Worm (Caenorhabditis elegans) whole organism, young adult: Measurements from ENCODE around the gene nhr-84.

Experiments
- B0019.2 ChIP-seq: fragments of 200-800 bp; sonication (Bioruptor generic); conservative IDR thresholded peaks from 2 replicates; pipeline ENCODE4 v1.3.6; 2022; ENCODE audit warnings: missing genetic modification reagents, missing genetic modification characterization, missing compliant biosample characterization
- B0261.1 ChIP-seq: sonication (generic microtip); optimal IDR thresholded peaks from 2 replicates; lab custom pipeline; 2016; ENCODE audit warnings: mild to moderate bottlenecking, missing genetic modification characterization, moderate library complexity, missing compliant biosample characterization
- D2030.7 ChIP-seq: fragments of 200-800 bp; sonication (Bioruptor generic); IDR thresholded peaks from 2 replicates; pipeline ENCODE4 v1.3.6; 2022; ENCODE audit warnings: missing genetic modification reagents, missing genetic modification characterization, missing compliant biosample characterization
- F39B2.1 ChIP-seq: fragments of 200-800 bp; sonication (Bioruptor generic); IDR thresholded peaks from 2 replicates; pipeline ENCODE4 v1.3.6; 2022; ENCODE audit warnings: missing genetic modification reagents, missing genetic modification characterization, missing compliant biosample characterization
- F52B5.7 ChIP-seq: sonication (generic microtip); optimal IDR thresholded peaks from 2 replicates; lab custom pipeline; 2016; ENCODE audit warnings: mild to moderate bottlenecking, missing genetic modification characterization, missing compliant biosample characterization
- F57C9.4 ChIP-seq: sonication (generic microtip); optimal IDR thresholded peaks from 2 replicates; lab custom pipeline; 2017; ENCODE audit warnings: mild to moderate bottlenecking, missing genetic modification characterization, missing compliant biosample characterization
- K11D2.4 ChIP-seq: fragments of 200-800 bp; sonication (Bioruptor generic); IDR thresholded peaks from 2 replicates; pipeline ENCODE4 v1.3.6; 2022; ENCODE audit warnings: missing genetic modification reagents, missing genetic modification characterization, missing compliant biosample characterization
- Y53G8AR.9 ChIP-seq: fragments of 200-800 bp; sonication (Bioruptor generic); conservative IDR thresholded peaks from 2 replicates; pipeline ENCODE4 v1.3.6; 2022; ENCODE audit warnings: missing genetic modification reagents, missing genetic modification characterization, missing compliant biosample characterization
- ZK185.1 ChIP-seq: sonication (generic microtip); optimal IDR thresholded peaks from 2 replicates; lab custom pipeline; 2016; ENCODE audit warnings: mild to moderate bottlenecking, missing genetic modification characterization, missing compliant biosample characterization; ENCODE audit not compliant: poor library complexity, severe bottlenecking
- ama-1 ChIP-seq, 3 experiments: fragments of 150-350 bp in 1 of 3; sonication (generic microtip) in 2 of 3; optimal IDR thresholded peaks; 2 replicates each; lab custom pipeline; 2014 to 2018; ENCODE audit warnings: missing biosample characterization in 2 of 3, missing genetic modification characterization in 2 of 3, missing genetic modification reagents in 2 of 3
- athp-1 ChIP-seq: sonication (generic microtip); optimal IDR thresholded peaks from 2 replicates; lab custom pipeline; 2017; ENCODE audit warnings: mild to moderate bottlenecking, missing genetic modification characterization, missing compliant biosample characterization
- attf-6 ChIP-seq: fragments of 200-800 bp; sonication (Bioruptor generic); IDR thresholded peaks from 2 replicates; pipeline ENCODE4 v1.3.6; 2022; ENCODE audit warnings: missing genetic modification reagents, missing genetic modification characterization, missing compliant biosample characterization
- ceh-79 ChIP-seq: sonication (generic microtip); optimal IDR thresholded peaks from 2 replicates; lab custom pipeline; 2017; ENCODE audit warnings: mild to moderate bottlenecking, missing genetic modification characterization, missing compliant biosample characterization
- chd-7 ChIP-seq: sonication (generic microtip); optimal IDR thresholded peaks from 2 replicates; lab custom pipeline; 2016; ENCODE audit warnings: mild to moderate bottlenecking, missing genetic modification characterization, moderate library complexity, missing compliant biosample characterization
- dpff-1 ChIP-seq: sonication (generic microtip); optimal IDR thresholded peaks from 2 replicates; lab custom pipeline; 2017; ENCODE audit warnings: mild to moderate bottlenecking, missing genetic modification characterization, missing compliant biosample characterization
- egrh-3 ChIP-seq: fragments of 200-800 bp; sonication (Bioruptor generic); IDR thresholded peaks from 2 replicates; pipeline ENCODE4 v1.3.6; 2022; ENCODE audit warnings: missing genetic modification reagents, missing genetic modification characterization, missing compliant biosample characterization
- fkh-3 ChIP-seq: sonication (generic microtip); optimal IDR thresholded peaks from 2 replicates; lab custom pipeline; 2016; ENCODE audit warnings: mild to moderate bottlenecking, missing genetic modification characterization, missing compliant biosample characterization
- gei-17 ChIP-seq: fragments of 200-800 bp; sonication (Bioruptor generic); optimal IDR thresholded peaks from 2 replicates; lab custom pipeline; 2018; ENCODE audit warnings: mild to moderate bottlenecking, missing genetic modification characterization, missing compliant biosample characterization
- hlh-12 ChIP-seq: sonication (generic microtip); optimal IDR thresholded peaks from 2 replicates; lab custom pipeline; 2016; ENCODE audit warnings: missing genetic modification characterization, missing compliant biosample characterization
- hlh-26 ChIP-seq: fragments of 200-800 bp; sonication (Bioruptor generic); conservative IDR thresholded peaks from 2 replicates; pipeline ENCODE4 v1.3.6; 2022; ENCODE audit warnings: missing genetic modification reagents, missing genetic modification characterization, missing compliant biosample characterization
- hmg-1.2 ChIP-seq: fragments of 200-800 bp; sonication (Bioruptor generic); IDR thresholded peaks from 2 replicates; pipeline ENCODE4 v1.3.6; 2022; ENCODE audit warnings: missing genetic modification reagents, missing genetic modification characterization, missing compliant biosample characterization
- hrde-1 ChIP-seq: sonication (generic microtip); optimal IDR thresholded peaks from 2 replicates; lab custom pipeline; 2016; ENCODE audit warnings: missing genetic modification characterization, mild to moderate bottlenecking, missing compliant biosample characterization, moderate library complexity, missing genotype, missing genetic modification reagents, borderline replicate concordance
- let-607 ChIP-seq, 2 experiments: fragments of 200-800 bp in 1 of 2; sonication (Bioruptor generic) in 1 of 2; sonication (generic microtip) in 1 of 2; optimal IDR thresholded peaks; 2 replicates each; lab custom pipeline; 2016 to 2018; ENCODE audit warnings: mild to moderate bottlenecking in 2 of 2, missing compliant biosample characterization in 2 of 2, missing genetic modification characterization in 2 of 2, moderate library complexity in 2 of 2, missing genotype in 1 of 2
- lin-40 ChIP-seq: sonication (generic microtip); optimal IDR thresholded peaks from 2 replicates; lab custom pipeline; 2016; ENCODE audit warnings: missing genetic modification characterization, mild to moderate bottlenecking, missing compliant biosample characterization, missing genotype, missing genetic modification reagents
- lin-54 ChIP-seq: fragments of 200-800 bp; sonication (Bioruptor generic); optimal IDR thresholded peaks from 2 replicates; lab custom pipeline; 2018; ENCODE audit warnings: mild to moderate bottlenecking, missing genetic modification characterization, missing compliant biosample characterization
- lsl-1 ChIP-seq: fragments of 200-800 bp; sonication (Bioruptor generic); optimal IDR thresholded peaks from 2 replicates; lab custom pipeline; 2018; ENCODE audit warnings: mild to moderate bottlenecking, missing genetic modification characterization, moderate library complexity, missing compliant biosample characterization
- lsy-27 ChIP-seq: sonication (generic microtip); optimal IDR thresholded peaks from 2 replicates; lab custom pipeline; 2017; ENCODE audit warnings: missing genetic modification characterization, mild to moderate bottlenecking, missing compliant biosample characterization, antibody characterized with exemption, missing genotype, borderline replicate concordance; ENCODE audit not compliant: insufficient read depth
- madf-10 ChIP-seq: sonication (generic microtip); optimal IDR thresholded peaks from 2 replicates; lab custom pipeline; 2016; ENCODE audit warnings: mild to moderate bottlenecking, missing genetic modification characterization, missing compliant biosample characterization
- madf-6 ChIP-seq: fragments of 200-800 bp; sonication (Bioruptor generic); IDR thresholded peaks from 2 replicates; pipeline ENCODE4 v1.3.6; 2022; ENCODE audit warnings: missing genetic modification reagents, missing genetic modification characterization, missing compliant biosample characterization
- mel-28 ChIP-seq: sonication (generic microtip); optimal IDR thresholded peaks from 2 replicates; lab custom pipeline; 2016; ENCODE audit warnings: borderline replicate concordance, mild to moderate bottlenecking, missing genetic modification characterization, missing compliant biosample characterization
- mes-4 ChIP-seq: sonication (generic microtip); optimal IDR thresholded peaks from 2 replicates; lab custom pipeline; 2016; ENCODE audit warnings: missing genotype, missing genetic modification characterization, missing compliant biosample characterization
- mxl-1 ChIP-seq: sonication (generic microtip); optimal IDR thresholded peaks from 2 replicates; lab custom pipeline; 2016; ENCODE audit warnings: missing genetic modification characterization, missing compliant biosample characterization
- nfyb-1 ChIP-seq: fragments of 200-800 bp; sonication (Bioruptor generic); IDR thresholded peaks from 2 replicates; pipeline ENCODE4 v1.3.6; 2022; ENCODE audit warnings: missing genetic modification reagents, missing genetic modification characterization, missing compliant biosample characterization
- rec-8 ChIP-seq, 2 experiments: sonication (generic microtip); optimal IDR thresholded peaks; 2 replicates each; lab custom pipeline; 2016; ENCODE audit warnings: mild to moderate bottlenecking in 2 of 2, missing genetic modification characterization in 2 of 2, missing genetic modification reagents in 2 of 2, missing genotype in 2 of 2, missing biosample characterization in 1 of 2, missing compliant biosample characterization in 1 of 2, moderate library complexity in 1 of 2
- repo-1 ChIP-seq: sonication (generic microtip); optimal IDR thresholded peaks from 2 replicates; lab custom pipeline; 2017; ENCODE audit warnings: mild to moderate bottlenecking, missing genetic modification characterization, missing compliant biosample characterization
- sdz-38 ChIP-seq: sonication (generic microtip); optimal IDR thresholded peaks from 2 replicates; lab custom pipeline; 2016; ENCODE audit warnings: missing genotype, missing genetic modification characterization, missing compliant biosample characterization
- sea-2 ChIP-seq: fragments of 200-800 bp; sonication (Bioruptor generic); IDR thresholded peaks from 2 replicates; pipeline ENCODE4 v1.3.6; 2022; ENCODE audit warnings: missing genetic modification characterization, missing compliant biosample characterization
- snpc-1.1 ChIP-seq: sonication (generic microtip); optimal IDR thresholded peaks from 2 replicates; lab custom pipeline; 2017; ENCODE audit warnings: missing genetic modification characterization, mild to moderate bottlenecking, missing compliant biosample characterization, antibody characterized with exemption, moderate library complexity, missing genotype, missing genetic modification reagents; ENCODE audit not compliant: insufficient read depth
- sptf-2 ChIP-seq: fragments of 200-800 bp; sonication (Bioruptor generic); optimal IDR thresholded peaks from 2 replicates; lab custom pipeline; 2018; ENCODE audit warnings: mild to moderate bottlenecking, missing genetic modification characterization, missing compliant biosample characterization
- xnd-1 ChIP-seq: sonication (generic microtip); optimal IDR thresholded peaks from 2 replicates; lab custom pipeline; 2016; ENCODE audit warnings: missing genotype, missing genetic modification reagents, missing genetic modification characterization, missing compliant biosample characterization
- ztf-18 ChIP-seq: sonication (generic microtip); optimal IDR thresholded peaks from 2 replicates; lab custom pipeline; 2016; ENCODE audit warnings: missing genotype, mild to moderate bottlenecking, missing genetic modification characterization, missing compliant biosample characterization
- ztf-26 ChIP-seq: sonication (generic microtip); optimal IDR thresholded peaks from 2 replicates; lab custom pipeline; 2017; ENCODE audit warnings: missing genetic modification characterization, missing compliant biosample characterization
- ztf-3 ChIP-seq: fragments of 200-800 bp; sonication (Bioruptor generic); optimal IDR thresholded peaks from 2 replicates; lab custom pipeline; 2018; ENCODE audit warnings: mild to moderate bottlenecking, missing genetic modification characterization, missing compliant biosample characterization

The nhr-84 gene

ce11 chrV:15880033-15880432 lies 625 bp upstream of the nhr-84 start:
- TF ChIP-seq attf-6 (no peak), mes-4 (no peak), lin-54 (GFP tag; lab: Kevin White, UChicago) (no peak), Y53G8AR.9 (no peak), hlh-12 (tag; lab: Kevin White, UChicago) (no peak), hlh-26 (GFP tag; lab: Robert Waterston, UW) (no peak), dpff-1 (tag; lab: Kevin White, UChicago) (no peak), let-607 (tag; optimal IDR thresholded peaks at IDR 0.05; lab: Kevin White, UChicago) (no peak), repo-1 (tag; lab: Kevin White, UChicago) (no peak), madf-6 (GFP tag; lab: Robert Waterston, UW) (no peak), mel-28 (tag; lab: Kevin White, UChicago) (no peak), K11D2.4 (GFP tag; lab: Robert Waterston, UW) (no peak), lin-40 (no peak), sptf-2 (no peak), gei-17 (GFP tag; lab: Kevin White, UChicago) (no peak), B0261.1 (no peak)
- TF ChIP-seq, all 124 proteins: peak for 0

- TF ChIP-seq madf-6 (GFP tag; lab: Robert Waterston, UW) (0 out of 2 replicates have a peak, but pooled peaks have one; percentile 28), hmg-1.2 (GFP tag; lab: Robert Waterston, UW) (no peak)
These were observed 3.1 kb downstream of the nhr-84 start, which contains the start of gene nhr-102 for ce11 chrV:15876308-15876707. nhr-102 (minus strand) TSS chrV:15876408.

ce11 chrV:15873762-15874161 lies 5.6 kb downstream of the nhr-84 start:
- TF ChIP-seq fkh-3 (tag; lab: Kevin White, UChicago) (peak; percentile 98), ztf-26 (tag; lab: Kevin White, UChicago) (peak; percentile 93), chd-7 (tag; lab: Kevin White, UChicago) (peak; percentile 95), lsy-27 (peak; percentile 89), egrh-3 (GFP tag; lab: Robert Waterston, UW) (peak; percentile 69), ZK185.1 (peak; percentile 95), F57C9.4 (peak; percentile 74), rec-8 (tag; optimal IDR thresholded peaks at IDR 0.05; lab: Kevin White, UChicago) (peak; percentile 94 to 98), K11D2.4 (GFP tag; lab: Robert Waterston, UW) (peak; percentile 84), F52B5.7 (tag; lab: Kevin White, UChicago) (peak; percentile 97), nfyb-1 (GFP tag; lab: Robert Waterston, UW) (peak; percentile 94), attf-6 (peak; percentile 85), hlh-12 (tag; lab: Kevin White, UChicago) (peak; percentile 92), madf-10 (tag; lab: Kevin White, UChicago) (peak; percentile 87), hrde-1 (peak; percentile 93), mxl-1 (tag; lab: Kevin White, UChicago) (peak; percentile 97), xnd-1 (tag; lab: Kevin White, UChicago) (peak; percentile 12), ztf-3 (peak; percentile 79), Y53G8AR.9 (peak; percentile 81), F39B2.1 (GFP tag; lab: Robert Waterston, UW) (no peak), B0019.2 (0 out of 2 replicates have a peak, but pooled peaks have one; percentile 36), athp-1 (peak; percentile 96), ama-1 (optimal IDR thresholded peaks at IDR 0.05; lab: Kevin White, UChicago) (no peak), ama-1 (GFP tag; optimal IDR thresholded peaks at IDR 0.05; lab: Kevin White, UChicago) (peak; percentile 93 to 96), snpc-1.1 (tag; lab: Kevin White, UChicago) (peak; percentile 83), ceh-79 (tag; lab: Kevin White, UChicago) (peak; percentile 97), let-607 (tag; optimal IDR thresholded peaks at IDR 0.05; lab: Kevin White, UChicago) (peak; percentile 71 to 75), mel-28 (tag; lab: Kevin White, UChicago) (peak; percentile 80), D2030.7 (peak; percentile 87), sdz-38 (tag; lab: Kevin White, UChicago) (no peak), lsl-1 (peak; percentile 71), sea-2 (GFP tag; lab: Robert Waterston, UW) (peak; percentile 91), ztf-18 (tag; lab: Kevin White, UChicago) (peak; percentile 85), hmg-1.2 (GFP tag; lab: Robert Waterston, UW) (peak; percentile 87)
